Fruit fly (Drosophila melanogaster) whole organism, pupa: ENCODE results near the gene Mbs.

Source experiments
- CG10348 ChIP-seq: fragments of 200-800 bp; sonication (Bioruptor generic); IDR thresholded peaks from 2 replicates; pipeline ENCODE4 v1.3.6; 2022; ENCODE audit warnings: missing biosample characterization, missing genetic modification characterization
- CG14655 ChIP-seq: fragments of 200-800 bp; sonication (Bioruptor generic); optimal IDR thresholded peaks from 3 replicates; lab custom pipeline; 2017; ENCODE audit warnings: mild to moderate bottlenecking, missing biosample characterization, missing genetic modification reagents, missing genetic modification characterization
- CG15710 ChIP-seq: fragments of 200-800 bp; sonication (Bioruptor generic); optimal IDR thresholded peaks from 2 replicates; lab custom pipeline; 2018; ENCODE audit warnings: missing biosample characterization, mild to moderate bottlenecking, missing genetic modification characterization, moderate library complexity
- CG17806 ChIP-seq: fragments of 200-800 bp; sonication (Bioruptor generic); optimal IDR thresholded peaks from 2 replicates; lab custom pipeline; 2018; ENCODE audit warnings: missing biosample characterization, mild to moderate bottlenecking, missing genetic modification characterization, moderate library complexity
- CG32121 ChIP-seq: fragments of 200-800 bp; sonication (Bioruptor generic); IDR thresholded peaks from 2 replicates; pipeline ENCODE4 v1.3.6; 2022; ENCODE audit warnings: missing biosample characterization, missing genetic modification characterization
- CG34367 ChIP-seq: fragments of 200-800 bp; sonication (Bioruptor generic); optimal IDR thresholded peaks from 2 replicates; lab custom pipeline; 2018; ENCODE audit warnings: missing biosample characterization, mild to moderate bottlenecking, missing genetic modification characterization
- CG8159 ChIP-seq: fragments of 200-800 bp; sonication (Bioruptor generic); optimal IDR thresholded peaks from 3 replicates; lab custom pipeline; 2018; ENCODE audit warnings: missing biosample characterization, mild to moderate bottlenecking, missing genetic modification characterization, moderate library complexity
- CG8301 ChIP-seq: fragments of 200-800 bp; sonication (Bioruptor generic); optimal IDR thresholded peaks from 2 replicates; lab custom pipeline; 2018; ENCODE audit warnings: missing biosample characterization, mild to moderate bottlenecking, missing genetic modification characterization
- EcR ChIP-seq: fragments of 200-800 bp; sonication (Bioruptor generic); optimal IDR thresholded peaks from 3 replicates; lab custom pipeline; 2019; ENCODE audit warnings: missing biosample characterization, missing genetic modification characterization, mild to moderate bottlenecking, moderate library complexity, missing genetic modification reagents
- Ets98B ChIP-seq: fragments of 200-800 bp; sonication (Bioruptor generic); IDR thresholded peaks from 2 replicates; pipeline ENCODE4 v1.3.6; 2022; ENCODE audit warnings: missing biosample characterization, missing genetic modification characterization
- Pif1A ChIP-seq: fragments of 200-800 bp; sonication (Bioruptor generic); optimal IDR thresholded peaks from 3 replicates; lab custom pipeline; 2016; ENCODE audit warnings: missing biosample characterization, missing genetic modification characterization
- Pif1B ChIP-seq: fragments of 200-800 bp; sonication (Bioruptor generic); optimal IDR thresholded peaks from 3 replicates; lab custom pipeline; 2016; ENCODE audit warnings: missing biosample characterization, missing genetic modification characterization
- gl ChIP-seq: fragments of 200-800 bp; sonication (Bioruptor generic); optimal IDR thresholded peaks from 2 replicates; lab custom pipeline; 2018; ENCODE audit warnings: missing biosample characterization, mild to moderate bottlenecking, missing genetic modification characterization
- rn ChIP-seq: fragments of 200-800 bp; sonication (Bioruptor generic); IDR thresholded peaks from 2 replicates; pipeline ENCODE4 v1.3.6; 2022; ENCODE audit warnings: missing biosample characterization, missing genetic modification characterization

DNA sequence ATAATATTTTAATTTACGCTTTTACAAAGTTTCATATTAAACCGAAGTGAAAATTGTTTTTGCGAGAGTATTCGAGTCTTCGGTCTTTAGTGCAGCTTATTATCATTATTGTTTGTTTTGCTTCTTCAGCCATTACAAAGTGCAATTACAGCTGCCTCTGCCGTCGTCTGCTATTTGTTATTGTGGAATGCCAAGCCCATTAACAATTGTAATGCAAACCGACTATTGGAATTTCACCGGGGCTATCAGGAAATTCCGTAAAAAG lies 9.7 kb upstream of the Mbs start:
- TF ChIP-seq CG32121 (GFP tag; lab: Robert Waterston, UW): no peak
- no peak for TF ChIP-seq CG17806 (tag; lab: Kevin White, UChicago)
- no peak for TF ChIP-seq EcR
- no peak for TF ChIP-seq Ets98B (GFP tag; lab: Robert Waterston, UW)
- TF ChIP-seq CG14655 (GFP tag; lab: Kevin White, UChicago): no peak
- TF ChIP-seq CG8301 (tag; lab: Kevin White, UChicago): no peak
- TF ChIP-seq CG8159: peak; percentile 47
- TF ChIP-seq CG10348: no peak
- no peak for TF ChIP-seq Pif1A (GFP tag; lab: Kevin White, UChicago)
- TF ChIP-seq Pif1B (GFP tag; lab: Kevin White, UChicago): no peak
- TF ChIP-seq gl (tag; lab: Kevin White, UChicago): no peak
- TF ChIP-seq CG15710 (tag; lab: Kevin White, UChicago): no peak
- TF ChIP-seq rn (GFP tag; lab: Robert Waterston, UW): no peak
- no peak for TF ChIP-seq CG34367 (tag; lab: Kevin White, UChicago)
